Fruit fly (Drosophila melanogaster) whole organism, embryonic: ENCODE measurements around the gene CG10431.

Experiments
- Atf3 ChIP-seq: fragments of 200-800 bp; sonication (Bioruptor generic); optimal IDR thresholded peaks from 3 replicates; lab custom pipeline; 2016; ENCODE audit warnings: missing biosample characterization, missing genetic modification characterization
- BEAF-32 ChIP-seq: fragments of 200-800 bp; sonication (Bioruptor generic); optimal IDR thresholded peaks from 3 replicates; lab custom pipeline; 2017; ENCODE audit warnings: missing biosample characterization, missing genetic modification characterization, mild to moderate bottlenecking, moderate library complexity, missing genetic modification reagents
- Bdp1 ChIP-seq: fragments of 200-800 bp; sonication (Bioruptor generic); optimal IDR thresholded peaks from 3 replicates; lab custom pipeline; 2016; ENCODE audit warnings: missing biosample characterization, missing genetic modification characterization
- CG10267 ChIP-seq: fragments of 200-800 bp; sonication (Bioruptor generic); optimal IDR thresholded peaks from 2 replicates; lab custom pipeline; 2018; ENCODE audit warnings: missing biosample characterization, mild to moderate bottlenecking, missing genetic modification characterization, moderate library complexity
- CG12071 ChIP-seq: fragments of 200-800 bp; sonication (Bioruptor generic); optimal IDR thresholded peaks from 3 replicates; lab custom pipeline; 2018; ENCODE audit warnings: missing biosample characterization, mild to moderate bottlenecking, missing genetic modification characterization
- CG12391 ChIP-seq: fragments of 200-800 bp; sonication (Bioruptor generic); optimal IDR thresholded peaks from 3 replicates; lab custom pipeline; 2018; ENCODE audit warnings: missing biosample characterization, mild to moderate bottlenecking, missing genetic modification characterization, moderate library complexity
- CG14710 ChIP-seq: fragments of 200-800 bp; sonication (Bioruptor generic); optimal IDR thresholded peaks from 3 replicates; lab custom pipeline; 2019; ENCODE audit warnings: missing biosample characterization, mild to moderate bottlenecking, missing genetic modification characterization, moderate library complexity
- CG1603 ChIP-seq: fragments of 200-800 bp; sonication (Bioruptor generic); optimal IDR thresholded peaks from 2 replicates; lab custom pipeline; 2019; ENCODE audit warnings: missing biosample characterization, mild to moderate bottlenecking, missing genetic modification characterization, moderate library complexity
- CG17186 ChIP-seq: fragments of 200-800 bp; sonication (Bioruptor generic); optimal IDR thresholded peaks from 3 replicates; lab custom pipeline; 2017; ENCODE audit warnings: missing biosample characterization, missing genetic modification reagents, missing genetic modification characterization
- CG18476 ChIP-seq: fragments of 200-800 bp; sonication (Bioruptor generic); optimal IDR thresholded peaks from 2 replicates; lab custom pipeline; 2016; ENCODE audit warnings: missing biosample characterization, mild to moderate bottlenecking, missing genetic modification characterization
- CG2116 ChIP-seq: fragments of 200-800 bp; sonication (Bioruptor generic); optimal IDR thresholded peaks from 3 replicates; lab custom pipeline; 2018; ENCODE audit warnings: missing biosample characterization, mild to moderate bottlenecking, missing genetic modification characterization
- CG2889 ChIP-seq: fragments of 200-800 bp; sonication (Bioruptor generic); IDR thresholded peaks from 3 replicates; pipeline ENCODE4 v1.3.6; 2022; ENCODE audit warnings: missing biosample characterization, missing genetic modification characterization
- CG32772 ChIP-seq: fragments of 200-800 bp; sonication (Bioruptor generic); IDR thresholded peaks from 2 replicates; pipeline ENCODE4 v1.3.6; 2022; ENCODE audit warnings: missing biosample characterization, missing genetic modification characterization
- CG3995 ChIP-seq: fragments of 200-800 bp; sonication (Bioruptor generic); optimal IDR thresholded peaks from 3 replicates; lab custom pipeline; 2016; ENCODE audit warnings: missing biosample characterization, missing genetic modification characterization
- CG4282 ChIP-seq: fragments of 200-800 bp; sonication (Bioruptor generic); optimal IDR thresholded peaks from 2 replicates; lab custom pipeline; 2016; ENCODE audit warnings: missing biosample characterization, missing genetic modification characterization
- CG4328 ChIP-seq: fragments of 200-800 bp; sonication (Bioruptor generic); optimal IDR thresholded peaks from 3 replicates; lab custom pipeline; 2017; ENCODE audit warnings: missing biosample characterization, missing genetic modification reagents, missing genetic modification characterization
- CG4617 ChIP-seq: fragments of 200-800 bp; sonication (Bioruptor generic); optimal IDR thresholded peaks from 3 replicates; lab custom pipeline; 2016; ENCODE audit warnings: missing biosample characterization, missing genetic modification characterization, borderline replicate concordance
- CG6175 ChIP-seq: fragments of 200-800 bp; sonication (Bioruptor generic); IDR thresholded peaks from 3 replicates; pipeline ENCODE4 v1.3.6; 2022; ENCODE audit warnings: missing biosample characterization, missing genetic modification characterization
- CG9727 ChIP-seq: fragments of 200-800 bp; sonication (Bioruptor generic); optimal IDR thresholded peaks from 3 replicates; lab custom pipeline; 2017; ENCODE audit warnings: missing biosample characterization, mild to moderate bottlenecking, missing genetic modification characterization
- CG9932 ChIP-seq: fragments of 200-800 bp; sonication (Bioruptor generic); IDR thresholded peaks from 2 replicates; pipeline ENCODE4 v1.3.6; 2022; ENCODE audit warnings: missing biosample characterization, missing genetic modification characterization
- CTCF ChIP-seq: fragments of 200-800 bp; sonication (Bioruptor generic); optimal IDR thresholded peaks from 2 replicates; lab custom pipeline; 2017; ENCODE audit warnings: missing biosample characterization, mild to moderate bottlenecking, missing genetic modification characterization, moderate library complexity
- ERR ChIP-seq: fragments of 200-800 bp; sonication (Bioruptor generic); optimal IDR thresholded peaks from 2 replicates; lab custom pipeline; 2016; ENCODE audit warnings: missing biosample characterization, missing genetic modification characterization
- Ets97D ChIP-seq: fragments of 200-800 bp; sonication (Bioruptor generic); optimal IDR thresholded peaks from 3 replicates; lab custom pipeline; 2016; ENCODE audit warnings: missing biosample characterization, missing genetic modification characterization
- H2.0 ChIP-seq: fragments of 200-800 bp; sonication (Bioruptor generic); IDR thresholded peaks from 2 replicates; pipeline ENCODE4 v1.3.6; 2022; ENCODE audit warnings: missing biosample characterization, missing genetic modification characterization
- HLH4C ChIP-seq: fragments of 200-800 bp; sonication (Bioruptor generic); IDR thresholded peaks from 3 replicates; pipeline ENCODE4 v1.3.6; 2022; ENCODE audit warnings: missing biosample characterization, missing genetic modification characterization; ENCODE audit not compliant: partially characterized antibody
- Hand ChIP-seq: fragments of 200-800 bp; sonication (Bioruptor generic); optimal IDR thresholded peaks from 2 replicates; lab custom pipeline; 2017; ENCODE audit warnings: mild to moderate bottlenecking, missing biosample characterization, missing genetic modification reagents, missing genetic modification characterization
- MESR4 ChIP-seq: fragments of 200-800 bp; sonication (Bioruptor generic); optimal IDR thresholded peaks from 2 replicates; lab custom pipeline; 2018; ENCODE audit warnings: missing biosample characterization, mild to moderate bottlenecking, missing genetic modification characterization, moderate library complexity
- Myb ChIP-seq: fragments of 200-800 bp; sonication (Bioruptor generic); optimal IDR thresholded peaks from 2 replicates; lab custom pipeline; 2016; ENCODE audit warnings: missing biosample characterization, missing genetic modification characterization
- PHDP ChIP-seq: fragments of 200-800 bp; sonication (Bioruptor generic); optimal IDR thresholded peaks from 3 replicates; lab custom pipeline; 2018; ENCODE audit warnings: missing biosample characterization, mild to moderate bottlenecking, missing genetic modification characterization, moderate library complexity
- Pdp1 ChIP-seq, 2 experiments: fragments of 200-800 bp; sonication (Bioruptor generic); optimal IDR thresholded peaks; 3 replicates each; lab custom pipeline; 2016; ENCODE audit warnings: missing biosample characterization in 2 of 2, missing genetic modification characterization in 2 of 2, mild to moderate bottlenecking in 1 of 2, moderate library complexity in 1 of 2
- Scr ChIP-seq: fragments of 200-800 bp; sonication (Bioruptor generic); IDR thresholded peaks from 2 replicates; pipeline ENCODE4 v1.3.6; 2022; ENCODE audit warnings: missing biosample characterization, missing genetic modification characterization; ENCODE audit not compliant: partially characterized antibody
- Sin3A ChIP-seq: fragments of >200 bp; optimal IDR thresholded peaks from 2 replicates; lab custom pipeline; 2018
- Sry-δ ChIP-seq: fragments of 200-800 bp; sonication (Bioruptor generic); optimal IDR thresholded peaks from 2 replicates; lab custom pipeline; 2016; ENCODE audit warnings: missing biosample characterization, missing genetic modification characterization
- Tbp ChIP-seq: fragments of >200 bp; optimal IDR thresholded peaks from 2 replicates; lab custom pipeline; 2018; ENCODE audit warnings: missing biosample characterization, missing genetic modification characterization
- ase ChIP-seq: fragments of 200-800 bp; sonication (Bioruptor generic); IDR thresholded peaks from 3 replicates; pipeline ENCODE4 v1.3.6; 2022; ENCODE audit warnings: missing biosample characterization, missing genetic modification characterization
- crp ChIP-seq, 2 experiments: fragments of 200-800 bp; sonication (Bioruptor generic); optimal IDR thresholded peaks; 2 replicates in 1 of 2; 3 replicates in 1 of 2; lab custom pipeline; 2017; ENCODE audit warnings: missing biosample characterization in 2 of 2, missing genetic modification characterization in 2 of 2, mild to moderate bottlenecking in 1 of 2, moderate library complexity in 1 of 2
- danr ChIP-seq: fragments of 200-800 bp; sonication (Bioruptor generic); IDR thresholded peaks from 2 replicates; pipeline ENCODE4 v1.3.6; 2022; ENCODE audit warnings: missing biosample characterization, missing genetic modification characterization
- gem ChIP-seq: fragments of 200-800 bp; sonication (Bioruptor generic); optimal IDR thresholded peaks from 2 replicates; lab custom pipeline; 2019; ENCODE audit warnings: missing biosample characterization, mild to moderate bottlenecking, missing genetic modification characterization, moderate library complexity
- gfzf ChIP-seq: fragments of 200-800 bp; sonication (Bioruptor generic); optimal IDR thresholded peaks from 2 replicates; lab custom pipeline; 2016; ENCODE audit warnings: missing biosample characterization, mild to moderate bottlenecking, missing genetic modification characterization, moderate library complexity
- lilli ChIP-seq: fragments of 200-800 bp; sonication (Bioruptor generic); optimal IDR thresholded peaks from 3 replicates; lab custom pipeline; 2016; ENCODE audit warnings: missing biosample characterization, missing genetic modification characterization
- peb ChIP-seq: fragments of 200-800 bp; sonication (Bioruptor generic); IDR thresholded peaks from 2 replicates; pipeline ENCODE4 v1.3.6; 2022; ENCODE audit warnings: missing biosample characterization, missing genetic modification characterization
- phol ChIP-seq: fragments of 200-800 bp; sonication (Bioruptor generic); optimal IDR thresholded peaks from 3 replicates; lab custom pipeline; 2018; ENCODE audit warnings: missing biosample characterization, mild to moderate bottlenecking, missing genetic modification characterization, moderate library complexity
- pzg ChIP-seq: fragments of 200-800 bp; sonication (Bioruptor generic); optimal IDR thresholded peaks from 3 replicates; lab custom pipeline; 2018; ENCODE audit warnings: missing biosample characterization, mild to moderate bottlenecking, missing genetic modification characterization, moderate library complexity
- repo ChIP-seq: fragments of 200-800 bp; sonication (Bioruptor generic); optimal IDR thresholded peaks from 2 replicates; lab custom pipeline; 2016; ENCODE audit warnings: missing biosample characterization, missing genetic modification characterization
- sens ChIP-seq: fragments of 200-800 bp; sonication (Bioruptor generic); peaks from one replicate; lab custom pipeline; 2016; ENCODE audit warnings: missing biosample characterization, missing genetic modification characterization
- sens-2 ChIP-seq: fragments of 200-800 bp; sonication (Bioruptor generic); IDR thresholded peaks from 2 replicates; pipeline ENCODE4 v1.3.6; 2022; ENCODE audit warnings: missing biosample characterization, missing genetic modification characterization
- stwl ChIP-seq: fragments of 200-800 bp; sonication (Bioruptor generic); optimal IDR thresholded peaks from 3 replicates; lab custom pipeline; 2018; ENCODE audit warnings: missing biosample characterization, mild to moderate bottlenecking, missing genetic modification characterization, moderate library complexity
- trem ChIP-seq: fragments of 200-800 bp; optimal IDR thresholded peaks from 3 replicates; lab custom pipeline; 2019; ENCODE audit warnings: missing biosample characterization, mild to moderate bottlenecking, missing genetic modification characterization, moderate library complexity
- vfl ChIP-seq: fragments of 200-800 bp; sonication (Bioruptor generic); optimal IDR thresholded peaks from 2 replicates; lab custom pipeline; 2016; ENCODE audit warnings: missing biosample characterization, missing genetic modification characterization

The CG10431 gene

dm6 chr2L:18943797-18944174 lies 30.7 kb upstream of the CG10431 start, which contains the start of gene ssp3:
Gene ssp3 (minus strand): TSS chr2L:18943960.
- TF ChIP-seq Ets97D (GFP tag; lab: Kevin White, UChicago) (peak; percentile 52), CG12391 (tag; lab: Kevin White, UChicago) (peak; percentile 39), ase (GFP tag; lab: Robert Waterston, UW) (no peak), crp (GFP tag; optimal IDR thresholded peaks at IDR 0.05; lab: Kevin White, UChicago) (peak; percentile 62 to 92), sens (GFP tag; lab: Kevin White, UChicago) (peak; percentile 73), CG17186 (GFP tag; lab: Kevin White, UChicago) (peak; percentile 96), CG9932 (GFP tag; lab: Robert Waterston, UW) (no peak), MESR4 (GFP tag; lab: Kevin White, UChicago) (peak; percentile 5), BEAF-32 (GFP tag; lab: Kevin White, UChicago) (peak; percentile 87), danr (GFP tag; lab: Robert Waterston, UW) (no peak), gfzf (peak; percentile 56), phol (tag; lab: Kevin White, UChicago) (peak; percentile 13), Sin3A (lab: Kevin White, UChicago) (peak; percentile 70), CG1603 (tag; lab: Kevin White, UChicago) (peak; percentile 26), Atf3 (GFP tag; lab: Kevin White, UChicago) (no peak), Pdp1 (GFP tag; optimal IDR thresholded peaks at IDR 0.05; lab: Kevin White, UChicago) (peak in 1 of 2 experiments; percentile 99), Scr (GFP tag; lab: Robert Waterston, UW) (no peak), CG10267 (tag; lab: Kevin White, UChicago) (peak; percentile 37), CG12071 (GFP tag; lab: Kevin White, UChicago) (no peak), stwl (tag; lab: Kevin White, UChicago) (peak; percentile 54), CG3995 (GFP tag; lab: Kevin White, UChicago) (peak; percentile 19), pzg (GFP tag; lab: Kevin White, UChicago) (peak; percentile 45), trem (tag; lab: Kevin White, UChicago) (peak; percentile 8), CG2116 (GFP tag; lab: Kevin White, UChicago) (peak; percentile 97), Myb (peak; percentile 16), PHDP (tag; lab: Kevin White, UChicago) (peak; percentile 23), CTCF (GFP tag; lab: Kevin White, UChicago) (peak; percentile 28), vfl (GFP tag; lab: Kevin White, UChicago) (no peak), Sry-δ (peak; percentile 81), CG14710 (tag; lab: Kevin White, UChicago) (peak; percentile 44)

DNA sequence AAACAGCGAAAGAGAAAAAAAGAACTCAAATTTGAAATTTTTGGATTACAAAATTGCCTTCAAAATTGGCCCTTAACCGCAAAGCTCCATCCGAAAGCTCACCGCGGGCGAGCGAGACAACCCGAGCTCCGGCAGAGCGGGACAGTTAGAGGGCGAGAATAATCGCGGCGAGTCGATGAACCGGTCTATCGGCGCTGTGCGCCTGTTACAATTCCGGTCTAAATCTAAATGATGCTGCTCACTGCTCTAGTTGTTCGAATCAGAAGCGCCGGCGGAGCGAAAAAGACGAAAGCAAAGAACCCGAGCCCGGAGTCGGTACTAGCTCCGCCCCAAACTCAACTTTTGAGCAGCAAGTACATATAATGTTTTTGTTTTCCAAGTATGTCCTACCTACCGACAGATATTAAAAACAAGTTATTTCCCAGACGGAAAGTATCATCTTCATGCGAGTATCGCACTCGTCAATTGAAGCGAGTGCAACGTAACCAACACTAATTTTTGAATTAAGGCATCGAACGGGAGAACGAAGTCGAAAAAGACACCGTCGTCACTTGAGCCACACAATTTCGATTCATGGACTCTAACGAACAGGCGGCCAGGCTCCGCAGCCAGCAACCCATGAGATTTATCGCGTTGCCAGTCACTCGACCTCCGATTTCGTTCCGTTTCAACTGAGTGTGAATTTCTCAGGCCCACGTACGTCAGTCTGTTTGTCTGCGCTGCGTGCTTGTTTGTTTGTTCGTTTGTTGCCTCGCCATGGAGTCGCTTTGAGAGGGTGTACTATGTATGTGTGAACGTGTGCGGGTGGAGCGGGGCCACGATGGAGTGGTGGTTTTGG lies 30.1 kb upstream of the CG10431 start:
- TF ChIP-seq gem = no peak
- no peak for TF ChIP-seq peb (GFP tag; lab: Robert Waterston, UW)
- TF ChIP-seq Bdp1 = no peak
- TF ChIP-seq CG4282 (GFP tag; lab: Kevin White, UChicago) = no peak
- TF ChIP-seq CG4617 (GFP tag; lab: Kevin White, UChicago) = no peak
- peak; percentile 52 for TF ChIP-seq Hand (GFP tag; lab: Kevin White, UChicago)
- no peak for TF ChIP-seq repo
- no peak for TF ChIP-seq CG2889
- TF ChIP-seq Myb = no peak
- TF ChIP-seq CG4328 (GFP tag; lab: Kevin White, UChicago) = peak; percentile 8
- no peak for TF ChIP-seq sens-2 (GFP tag; lab: Robert Waterston, UW)
- no peak for TF ChIP-seq H2.0 (GFP tag; lab: Robert Waterston, UW)
- TF ChIP-seq HLH4C (GFP tag; lab: Robert Waterston, UW) = no peak
- peak; percentile 18 for TF ChIP-seq ERR (GFP tag; lab: Kevin White, UChicago)
- TF ChIP-seq CG32772 (GFP tag; lab: Robert Waterston, UW) = no peak
- no peak for TF ChIP-seq lilli (GFP tag; lab: Kevin White, UChicago)
- TF ChIP-seq stwl (tag; lab: Kevin White, UChicago) = peak; percentile 19
- TF ChIP-seq Tbp = no peak
- no peak for TF ChIP-seq CG6175 (GFP tag; lab: Robert Waterston, UW)
- no peak for TF ChIP-seq CG9727 (GFP tag; lab: Kevin White, UChicago)
- TF ChIP-seq CG18476 = no peak
